Fruit fly (Drosophila melanogaster): ENCODE data around the gene Ccdc39.
A peak's percentile ranks its signal among the peaks of the same experiment; 100 is the strongest.

The Ccdc39 gene

DNA sequence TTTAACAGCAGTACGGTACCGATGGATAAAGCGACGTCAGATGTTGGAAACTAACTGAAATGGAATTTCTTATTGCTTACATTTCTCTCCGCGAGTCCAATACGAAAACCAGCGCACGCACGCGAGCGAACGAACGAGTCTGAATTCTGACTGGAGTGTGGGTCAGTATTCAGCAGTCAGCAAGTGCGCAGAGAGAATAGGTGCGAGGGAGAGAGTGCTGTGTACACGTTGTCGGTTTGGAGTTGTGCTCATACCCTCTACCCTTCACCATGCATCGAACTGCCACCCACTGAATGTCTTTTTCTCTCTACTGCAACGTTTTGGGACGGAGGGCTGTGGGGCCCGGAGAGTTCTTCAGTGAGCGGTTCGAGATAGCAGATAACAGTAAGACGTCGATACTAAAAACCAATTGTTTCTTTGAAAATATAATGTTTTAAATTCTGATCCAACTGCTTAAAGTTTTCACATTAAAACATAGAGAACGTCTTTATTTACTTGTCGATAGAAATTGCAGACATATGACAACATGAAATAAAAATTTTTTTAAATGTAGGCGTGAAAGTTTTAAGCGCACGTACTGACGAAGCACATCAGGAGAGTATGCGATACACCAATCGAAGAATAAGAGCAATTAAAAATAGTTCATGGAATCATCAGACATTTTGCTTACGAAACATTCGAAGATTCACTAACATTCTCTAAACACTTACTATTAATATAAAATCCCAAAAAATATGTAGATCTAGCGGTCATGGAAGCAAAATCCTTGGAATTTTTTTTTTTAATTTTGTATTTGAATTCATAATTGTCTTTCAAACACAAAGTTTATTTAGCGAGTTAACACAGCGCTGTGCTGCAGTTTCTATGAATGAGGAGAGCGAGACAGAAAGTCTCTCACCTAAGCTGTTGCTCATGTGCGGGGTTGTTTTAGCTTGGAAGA, 44.8 kb downstream of the Ccdc39 start (continued):
- no peak for TF ChIP-seq CG32767 (GFP tag; IDR thresholded peaks at IDR 0.05)
- TF ChIP-seq CG15269 (tag; optimal IDR thresholded peaks at IDR 0.05): peak; percentile 81
- no peak for TF ChIP-seq Bdp1 (GFP tag; optimal IDR thresholded peaks at IDR 0.05)
- no peak for TF ChIP-seq Ravus (GFP tag; IDR thresholded peaks at IDR 0.05)
- TF ChIP-seq grau (tag; optimal IDR thresholded peaks at IDR 0.05): peak; percentile 97
- peak; percentile 92 for TF ChIP-seq CG11504 (tag; optimal IDR thresholded peaks at IDR 0.05)
- TF ChIP-seq cas (GFP tag; IDR thresholded peaks at IDR 0.05): no peak
- no peak for TF ChIP-seq ranshi (GFP tag; IDR thresholded peaks at IDR 0.05)
- TF ChIP-seq CG11398 (GFP tag; optimal IDR thresholded peaks at IDR 0.05): peak; percentile 62
- peak; percentile 66 for TF ChIP-seq Myb (GFP tag; optimal IDR thresholded peaks at IDR 0.05)
- peak; percentile 57 for TF ChIP-seq repo (GFP tag; optimal IDR thresholded peaks at IDR 0.05)
- TF ChIP-seq CG11093 (GFP tag; IDR thresholded peaks at IDR 0.05): peak; percentile 61; the same call in 1 of the 3 replicates
- TF ChIP-seq chinmo (GFP tag; IDR thresholded peaks at IDR 0.05; ENCODE audit: partially characterized antibody): no peak
- TF ChIP-seq Vsx1 (GFP tag; optimal IDR thresholded peaks at IDR 0.05): peak; percentile 60
- no peak for TF ChIP-seq CG31224 (GFP tag; IDR thresholded peaks at IDR 0.05)
- TF ChIP-seq Hsf (GFP tag; optimal IDR thresholded peaks at IDR 0.05): peak; percentile 88
- TF ChIP-seq ham (GFP tag; IDR thresholded peaks at IDR 0.05): no peak
- peak; percentile 54 for TF ChIP-seq sug (tag; optimal IDR thresholded peaks at IDR 0.05)
- peak; percentile 84 for TF ChIP-seq shn (GFP tag; optimal IDR thresholded peaks at IDR 0.05)
- TF ChIP-seq aop (GFP tag; IDR thresholded peaks at IDR 0.05): no peak
- TF ChIP-seq CG3281 (GFP tag; optimal IDR thresholded peaks at IDR 0.05): peak; percentile 83
- no peak for TF ChIP-seq Doc3 (GFP tag; IDR thresholded peaks at IDR 0.05; ENCODE audit: partially characterized antibody)
- TF ChIP-seq Trl (optimal IDR thresholded peaks at IDR 0.05): peak; percentile 90 to 93
- TF ChIP-seq Trl (GFP tag; optimal IDR thresholded peaks at IDR 0.05): peak; percentile 45
- peak; percentile 94 for TF ChIP-seq CoRest (tag; optimal IDR thresholded peaks at IDR 0.05)
- no peak for TF ChIP-seq CG34224 (GFP tag; IDR thresholded peaks at IDR 0.05; ENCODE audit: partially characterized antibody)
- TF ChIP-seq zfh2 (GFP tag; optimal IDR thresholded peaks at IDR 0.05): peak; percentile 75
- TF ChIP-seq Sox102F (GFP tag; optimal IDR thresholded peaks at IDR 0.05): peak; percentile 81
- TF ChIP-seq dpn (GFP tag; optimal IDR thresholded peaks at IDR 0.05): peak; percentile 82 to 87
- TF ChIP-seq Jarid2 (GFP tag; optimal IDR thresholded peaks at IDR 0.05): peak; percentile 1
- TF ChIP-seq crc (GFP tag; optimal IDR thresholded peaks at IDR 0.05): peak; percentile 64
- peak; percentile 85 for TF ChIP-seq CG8924 (tag; optimal IDR thresholded peaks at IDR 0.05)
- no peak for TF ChIP-seq crol (GFP tag; IDR thresholded peaks at IDR 0.05)
- TF ChIP-seq slou (GFP tag; optimal IDR thresholded peaks at IDR 0.05): peak; percentile 69
- TF ChIP-seq abd-A (tag; optimal IDR thresholded peaks at IDR 0.05): peak; percentile 63
- TF ChIP-seq CG16815 (GFP tag; optimal IDR thresholded peaks at IDR 0.05): peak; percentile 90
- TF ChIP-seq CG33557 (GFP tag; optimal IDR thresholded peaks at IDR 0.05): peak; percentile 65
- no peak for TF ChIP-seq otp (GFP tag; IDR thresholded peaks at IDR 0.05)
- TF ChIP-seq CG14965 (GFP tag; optimal IDR thresholded peaks at IDR 0.05; ENCODE audit: borderline replicate concordance): no peak
- no peak for TF ChIP-seq al (GFP tag; IDR thresholded peaks at IDR 0.05)
- TF ChIP-seq sima (GFP tag; optimal IDR thresholded peaks at IDR 0.05): peak; percentile 1
- peak; percentile 62 for TF ChIP-seq Max (GFP tag; optimal IDR thresholded peaks at IDR 0.05)
- TF ChIP-seq tap (tag; optimal IDR thresholded peaks at IDR 0.05): peak; percentile 36
- peak; percentile 83 for TF ChIP-seq org-1 (GFP tag; optimal IDR thresholded peaks at IDR 0.05)
- TF ChIP-seq tin (GFP tag; optimal IDR thresholded peaks at IDR 0.05): peak; percentile 79
- TF ChIP-seq CG3726 (GFP tag; IDR thresholded peaks at IDR 0.05): no peak
- no peak for TF ChIP-seq Drgx (GFP tag; IDR thresholded peaks at IDR 0.05)
- TF ChIP-seq az2 (GFP tag; optimal IDR thresholded peaks at IDR 0.05): peak; percentile 92
- TF ChIP-seq CG30431 (GFP tag; optimal IDR thresholded peaks at IDR 0.05): peak; percentile 76
- TF ChIP-seq CG3163 (GFP tag; optimal IDR thresholded peaks at IDR 0.05): peak; percentile 62
